Worm (Caenorhabditis elegans) whole organism, young adult: ENCODE data around the gene F47B7.5.

ENCODE experiments used
- B0261.1 ChIP-seq: sonication (generic microtip); optimal IDR thresholded peaks from 2 replicates; lab custom pipeline; 2016; ENCODE audit warnings: mild to moderate bottlenecking, missing genetic modification characterization, moderate library complexity, missing compliant biosample characterization
- C17E4.6 ChIP-seq: fragments of 200-800 bp; sonication (Bioruptor generic); IDR thresholded peaks from 2 replicates; pipeline ENCODE4 v1.3.6; 2022; ENCODE audit warnings: missing genetic modification reagents, missing genetic modification characterization, missing compliant biosample characterization
- F37B4.10 ChIP-seq: fragments of 200-800 bp; sonication (Bioruptor generic); IDR thresholded peaks from 2 replicates; pipeline ENCODE4 v1.3.6; 2022; ENCODE audit warnings: missing genetic modification characterization, missing compliant biosample characterization
- F57A8.1 ChIP-seq: fragments of 200-800 bp; sonication (Bioruptor generic); optimal IDR thresholded peaks from 2 replicates; lab custom pipeline; 2018; ENCODE audit warnings: mild to moderate bottlenecking, missing genetic modification characterization, moderate library complexity, missing compliant biosample characterization
- F57C9.4 ChIP-seq: sonication (generic microtip); optimal IDR thresholded peaks from 2 replicates; lab custom pipeline; 2017; ENCODE audit warnings: mild to moderate bottlenecking, missing genetic modification characterization, missing compliant biosample characterization
- T07F8.4 ChIP-seq: sonication (generic microtip); optimal IDR thresholded peaks from 2 replicates; lab custom pipeline; 2016; ENCODE audit warnings: mild to moderate bottlenecking, missing genetic modification characterization, moderate library complexity, missing compliant biosample characterization
- T26A5.8 ChIP-seq: sonication (generic microtip); optimal IDR thresholded peaks from 2 replicates; lab custom pipeline; 2016; ENCODE audit warnings: missing genetic modification characterization, missing compliant biosample characterization
- Y53F4B.3 ChIP-seq: fragments of 200-800 bp; sonication (Bioruptor generic); IDR thresholded peaks from 2 replicates; pipeline ENCODE4 v1.3.6; 2022; ENCODE audit warnings: missing genetic modification reagents, missing genetic modification characterization, missing compliant biosample characterization
- Y67H2A.10 ChIP-seq: fragments of 200-800 bp; sonication (Bioruptor generic); conservative IDR thresholded peaks from 2 replicates; pipeline ENCODE4 v1.3.6; 2022; ENCODE audit warnings: missing genetic modification reagents, missing genetic modification characterization, missing compliant biosample characterization
- ZK185.1 ChIP-seq: sonication (generic microtip); optimal IDR thresholded peaks from 2 replicates; lab custom pipeline; 2016; ENCODE audit warnings: mild to moderate bottlenecking, missing genetic modification characterization, missing compliant biosample characterization; ENCODE audit not compliant: poor library complexity, severe bottlenecking
- ama-1 ChIP-seq, 3 experiments: fragments of 150-350 bp in 1 of 3; sonication (generic microtip) in 2 of 3; optimal IDR thresholded peaks; 2 replicates each; lab custom pipeline; 2014 to 2018; ENCODE audit warnings: missing biosample characterization in 2 of 3, missing genetic modification characterization in 2 of 3, missing genetic modification reagents in 2 of 3
- attf-5 ChIP-seq: fragments of 200-800 bp; sonication (Bioruptor generic); optimal IDR thresholded peaks from 2 replicates; lab custom pipeline; 2018; ENCODE audit warnings: mild to moderate bottlenecking, missing genetic modification characterization, missing compliant biosample characterization
- attf-6 ChIP-seq: fragments of 200-800 bp; sonication (Bioruptor generic); IDR thresholded peaks from 2 replicates; pipeline ENCODE4 v1.3.6; 2022; ENCODE audit warnings: missing genetic modification reagents, missing genetic modification characterization, missing compliant biosample characterization
- cebp-2 ChIP-seq: fragments of 200-800 bp; sonication (Bioruptor generic); IDR thresholded peaks from 2 replicates; pipeline ENCODE4 v1.3.6; 2022; ENCODE audit warnings: missing genetic modification characterization, missing compliant biosample characterization
- ceh-100 ChIP-seq: fragments of 200-800 bp; sonication (Bioruptor generic); IDR thresholded peaks from 2 replicates; pipeline ENCODE4 v1.3.6; 2022; ENCODE audit warnings: missing genetic modification reagents, missing genetic modification characterization, missing compliant biosample characterization
- ceh-79 ChIP-seq: sonication (generic microtip); optimal IDR thresholded peaks from 2 replicates; lab custom pipeline; 2017; ENCODE audit warnings: mild to moderate bottlenecking, missing genetic modification characterization, missing compliant biosample characterization
- dox-1 ChIP-seq: fragments of 200-800 bp; sonication (Bioruptor generic); IDR thresholded peaks from 2 replicates; pipeline ENCODE4 v1.3.6; 2022; ENCODE audit warnings: missing genetic modification reagents, missing genetic modification characterization, missing compliant biosample characterization
- dpl-1 ChIP-seq: fragments of 150-350 bp; optimal IDR thresholded peaks from 2 replicates; lab custom pipeline; 2014; ENCODE audit warnings: missing biosample characterization, missing genetic modification reagents, missing genetic modification characterization
- ekl-4 ChIP-seq: fragments of 200-800 bp; sonication (Bioruptor generic); IDR thresholded peaks from 2 replicates; pipeline ENCODE4 v1.3.6; 2022; ENCODE audit warnings: missing genetic modification reagents, missing genetic modification characterization, missing compliant biosample characterization
- gei-17 ChIP-seq: fragments of 200-800 bp; sonication (Bioruptor generic); optimal IDR thresholded peaks from 2 replicates; lab custom pipeline; 2018; ENCODE audit warnings: mild to moderate bottlenecking, missing genetic modification characterization, missing compliant biosample characterization
- let-607 ChIP-seq, 2 experiments: fragments of 200-800 bp in 1 of 2; sonication (Bioruptor generic) in 1 of 2; sonication (generic microtip) in 1 of 2; optimal IDR thresholded peaks; 2 replicates each; lab custom pipeline; 2016 to 2018; ENCODE audit warnings: mild to moderate bottlenecking in 2 of 2, missing compliant biosample characterization in 2 of 2, missing genetic modification characterization in 2 of 2, moderate library complexity in 2 of 2, missing genotype in 1 of 2
- madf-10 ChIP-seq: sonication (generic microtip); optimal IDR thresholded peaks from 2 replicates; lab custom pipeline; 2016; ENCODE audit warnings: mild to moderate bottlenecking, missing genetic modification characterization, missing compliant biosample characterization
- mel-28 ChIP-seq: sonication (generic microtip); optimal IDR thresholded peaks from 2 replicates; lab custom pipeline; 2016; ENCODE audit warnings: borderline replicate concordance, mild to moderate bottlenecking, missing genetic modification characterization, missing compliant biosample characterization
- mxl-1 ChIP-seq: sonication (generic microtip); optimal IDR thresholded peaks from 2 replicates; lab custom pipeline; 2016; ENCODE audit warnings: missing genetic modification characterization, missing compliant biosample characterization
- nfya-1 ChIP-seq: sonication (generic microtip); optimal IDR thresholded peaks from 2 replicates; lab custom pipeline; 2017; ENCODE audit warnings: antibody characterized with exemption, missing compliant biosample characterization, missing genetic modification characterization, borderline replicate concordance; ENCODE audit not compliant: insufficient read depth
- nfyb-1 ChIP-seq: fragments of 200-800 bp; sonication (Bioruptor generic); IDR thresholded peaks from 2 replicates; pipeline ENCODE4 v1.3.6; 2022; ENCODE audit warnings: missing genetic modification reagents, missing genetic modification characterization, missing compliant biosample characterization
- pha-4 ChIP-seq: fragments of 150-350 bp; sonication (generic microtip); optimal IDR thresholded peaks from 2 replicates; lab custom pipeline; 2014; ENCODE audit warnings: missing biosample characterization, missing genetic modification reagents, missing genetic modification characterization
- rcor-1 ChIP-seq: fragments of 200-800 bp; sonication (Bioruptor generic); IDR thresholded peaks from 2 replicates; pipeline ENCODE4 v1.3.6; 2022; ENCODE audit warnings: missing genetic modification reagents, missing genetic modification characterization, missing compliant biosample characterization
- rpc-1 ChIP-seq, 2 experiments: fragments of 150-350 bp in 1 of 2; sonication (generic microtip) in 1 of 2; optimal IDR thresholded peaks; 2 replicates each; lab custom pipeline; 2014 to 2018; ENCODE audit warnings: missing biosample characterization in 1 of 2, missing genetic modification characterization in 1 of 2, missing genetic modification reagents in 1 of 2, missing genotype in 1 of 2
- snpc-1.1 ChIP-seq: sonication (generic microtip); optimal IDR thresholded peaks from 2 replicates; lab custom pipeline; 2017; ENCODE audit warnings: missing genetic modification characterization, mild to moderate bottlenecking, missing compliant biosample characterization, antibody characterized with exemption, moderate library complexity, missing genotype, missing genetic modification reagents; ENCODE audit not compliant: insufficient read depth
- snpc-4 ChIP-seq, 5 experiments: fragments of 150-350 bp in 1 of 5; sonication (generic microtip) in 4 of 5; optimal IDR thresholded peaks; 2 replicates each; lab custom pipeline; 2014 to 2018; ENCODE audit warnings: missing genetic modification characterization in 5 of 5, missing biosample characterization in 3 of 5, antibody characterized with exemption in 2 of 5, mild to moderate bottlenecking in 2 of 5, missing compliant biosample characterization in 2 of 5, missing genotype in 2 of 5, moderate library complexity in 2 of 5, missing genetic modification reagents in 1 of 5
- sptf-2 ChIP-seq: fragments of 200-800 bp; sonication (Bioruptor generic); optimal IDR thresholded peaks from 2 replicates; lab custom pipeline; 2018; ENCODE audit warnings: mild to moderate bottlenecking, missing genetic modification characterization, missing compliant biosample characterization
- unc-130 ChIP-seq: sonication (generic microtip); optimal IDR thresholded peaks from 2 replicates; lab custom pipeline; 2016; ENCODE audit warnings: missing genetic modification reagents, missing genetic modification characterization, missing compliant biosample characterization
- zfh-2 ChIP-seq: fragments of 200-800 bp; sonication (Bioruptor generic); conservative IDR thresholded peaks from 2 replicates; pipeline ENCODE4 v1.3.6; 2022; ENCODE audit warnings: missing genetic modification reagents, missing genetic modification characterization, missing compliant biosample characterization
- ztf-3 ChIP-seq: fragments of 200-800 bp; sonication (Bioruptor generic); optimal IDR thresholded peaks from 2 replicates; lab custom pipeline; 2018; ENCODE audit warnings: mild to moderate bottlenecking, missing genetic modification characterization, missing compliant biosample characterization

The F47B7.5 gene

ce11 chrX:3743190-3743589 lies 25.4 kb downstream of the F47B7.5 start:
- TF ChIP-seq pha-4 (tag; lab: Kevin White, UChicago) (no peak), C17E4.6 (GFP tag; lab: Robert Waterston, UW) (no peak), ztf-3 (GFP tag; lab: Kevin White, UChicago) (no peak), F57A8.1 (no peak), ama-1 (optimal IDR thresholded peaks at IDR 0.05; lab: Kevin White, UChicago) (no peak), ama-1 (GFP tag; optimal IDR thresholded peaks at IDR 0.05; lab: Kevin White, UChicago) (no peak), T07F8.4 (tag; lab: Kevin White, UChicago) (no peak), ceh-100 (no peak), F57C9.4 (no peak), attf-6 (GFP tag; lab: Robert Waterston, UW) (no peak), snpc-4 (GFP tag; optimal IDR thresholded peaks at IDR 0.05; lab: Kevin White, UChicago) (no peak), snpc-4 (tag; optimal IDR thresholded peaks at IDR 0.05; lab: Kevin White, UChicago) (no peak), attf-5 (GFP tag; lab: Kevin White, UChicago) (no peak), rpc-1 (optimal IDR thresholded peaks at IDR 0.05; lab: Kevin White, UChicago) (no peak), rpc-1 (tag; optimal IDR thresholded peaks at IDR 0.05; lab: Kevin White, UChicago) (no peak), dpl-1 (no peak), snpc-1.1 (tag; lab: Kevin White, UChicago) (no peak)

ce11 chrX:3742223-3742622 lies 26.4 kb downstream of the F47B7.5 start, which contains the start of gene fkh-2:
Gene fkh-2, minus strand, starts transcription at chrX:3742323.
- TF ChIP-seq mxl-1 (tag; lab: Kevin White, UChicago) (no peak), sptf-2 (no peak), snpc-4 (GFP tag; optimal IDR thresholded peaks at IDR 0.05; lab: Kevin White, UChicago) (no peak), snpc-4 (tag; optimal IDR thresholded peaks at IDR 0.05; lab: Kevin White, UChicago) (no peak), nfya-1 (no peak), ZK185.1 (no peak), dpl-1 (no peak), zfh-2 (GFP tag; lab: Robert Waterston, UW) (no peak), madf-10 (tag; lab: Kevin White, UChicago) (no peak), dox-1 (no peak), F37B4.10 (GFP tag; lab: Robert Waterston, UW) (no peak), Y67H2A.10 (GFP tag; lab: Robert Waterston, UW) (no peak), Y53F4B.3 (GFP tag; lab: Robert Waterston, UW) (no peak), nfyb-1 (GFP tag; lab: Robert Waterston, UW) (no peak), C17E4.6 (GFP tag; lab: Robert Waterston, UW) (no peak), rcor-1 (GFP tag; lab: Robert Waterston, UW) (no peak), ceh-79 (tag; lab: Kevin White, UChicago) (no peak), unc-130 (GFP tag; lab: Kevin White, UChicago) (no peak), cebp-2 (GFP tag; lab: Robert Waterston, UW) (no peak), mel-28 (tag; lab: Kevin White, UChicago) (no peak)
- TF ChIP-seq, all 124 proteins: peak for 0

DNA sequence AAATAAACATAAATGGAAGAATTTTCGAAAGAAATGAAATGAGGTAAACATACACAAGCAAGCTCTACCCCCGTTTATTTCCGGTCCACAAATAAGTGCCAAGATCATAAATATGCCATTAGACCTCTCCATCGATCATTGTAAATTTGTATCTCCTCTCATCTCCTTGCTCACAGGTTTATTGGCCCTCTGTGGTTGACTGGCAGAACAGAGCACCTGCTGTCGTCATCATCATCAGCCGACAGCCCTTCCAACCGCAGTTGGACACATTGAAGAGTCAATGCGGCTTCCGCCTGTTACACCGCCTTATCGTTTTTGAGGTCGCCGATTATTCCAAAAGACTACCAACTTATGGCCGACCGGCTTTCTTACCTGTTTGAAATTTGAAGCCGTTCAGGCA lies 30.0 kb downstream of the F47B7.5 start:
- no peak for TF ChIP-seq sptf-2
- TF ChIP-seq mxl-1 (tag; lab: Kevin White, UChicago), result no peak
- no peak for TF ChIP-seq ekl-4
- no peak for TF ChIP-seq let-607 (tag; optimal IDR thresholded peaks at IDR 0.05; lab: Kevin White, UChicago)
- TF ChIP-seq gei-17, result no peak
- TF ChIP-seq T26A5.8, result no peak
- TF ChIP-seq B0261.1, result no peak
